Fruit fly (Drosophila melanogaster) whole organism, embryonic: ENCODE results near the gene CG14100.

Experiments
- Bgb ChIP-seq: fragments of 200-800 bp; sonication (Bioruptor generic); IDR thresholded peaks from 2 replicates; pipeline ENCODE4 v1.3.6; 2022; ENCODE audit warnings: missing biosample characterization, missing genetic modification characterization; ENCODE audit not compliant: partially characterized antibody
- CG10209 ChIP-seq: fragments of 200-800 bp; sonication (Bioruptor generic); optimal IDR thresholded peaks from 3 replicates; lab custom pipeline; 2017; ENCODE audit warnings: missing biosample characterization, mild to moderate bottlenecking, missing genetic modification characterization, missing genetic modification reagents
- CG10543 ChIP-seq: fragments of 200-800 bp; sonication (Bioruptor generic); optimal IDR thresholded peaks from 3 replicates; lab custom pipeline; 2017; ENCODE audit warnings: missing biosample characterization, mild to moderate bottlenecking, missing genetic modification characterization, moderate library complexity
- CG10565 ChIP-seq: fragments of 200-800 bp; sonication (Bioruptor generic); optimal IDR thresholded peaks from 3 replicates; lab custom pipeline; 2016; ENCODE audit warnings: missing biosample characterization, mild to moderate bottlenecking, missing genetic modification characterization
- CG12769 ChIP-seq: fragments of 200-800 bp; sonication (Bioruptor generic); optimal IDR thresholded peaks from 2 replicates; lab custom pipeline; 2019; ENCODE audit warnings: missing biosample characterization, mild to moderate bottlenecking, missing genetic modification characterization, moderate library complexity
- CG13894 ChIP-seq: fragments of 200-800 bp; sonication (Bioruptor generic); optimal IDR thresholded peaks from 3 replicates; lab custom pipeline; 2018; ENCODE audit warnings: missing biosample characterization, mild to moderate bottlenecking, missing genetic modification characterization, moderate library complexity
- CG14050 ChIP-seq: fragments of 200-800 bp; sonication (Bioruptor generic); IDR thresholded peaks from 3 replicates; pipeline ENCODE4 v1.3.6; 2022; ENCODE audit warnings: missing biosample characterization, missing genetic modification characterization
- CG1603 ChIP-seq: fragments of 200-800 bp; sonication (Bioruptor generic); optimal IDR thresholded peaks from 2 replicates; lab custom pipeline; 2019; ENCODE audit warnings: missing biosample characterization, mild to moderate bottlenecking, missing genetic modification characterization, moderate library complexity
- CG18599 ChIP-seq: fragments of 200-800 bp; sonication (Bioruptor generic); optimal IDR thresholded peaks from 3 replicates; lab custom pipeline; 2017; ENCODE audit warnings: missing biosample characterization, missing genetic modification characterization, mild to moderate bottlenecking, moderate library complexity, missing genetic modification reagents
- CG2199 ChIP-seq: fragments of 200-800 bp; sonication (Bioruptor generic); IDR thresholded peaks from 3 replicates; pipeline ENCODE4 v1.3.6; 2022; ENCODE audit warnings: missing biosample characterization, missing genetic modification characterization
- CG30020 ChIP-seq: fragments of 200-800 bp; optimal IDR thresholded peaks from 2 replicates; lab custom pipeline; 2019; ENCODE audit warnings: missing biosample characterization, mild to moderate bottlenecking, missing genetic modification characterization, moderate library complexity
- CG31224 ChIP-seq: fragments of 200-800 bp; sonication (Bioruptor generic); IDR thresholded peaks from 2 replicates; pipeline ENCODE4 v1.3.6; 2022; ENCODE audit warnings: missing biosample characterization, missing genetic modification characterization
- CG42726 ChIP-seq: fragments of 200-800 bp; sonication (Bioruptor generic); IDR thresholded peaks from 2 replicates; pipeline ENCODE4 v1.3.6; 2022; ENCODE audit warnings: missing biosample characterization, missing genetic modification characterization; ENCODE audit not compliant: partially characterized antibody
- CG6175 ChIP-seq: fragments of 200-800 bp; sonication (Bioruptor generic); IDR thresholded peaks from 3 replicates; pipeline ENCODE4 v1.3.6; 2022; ENCODE audit warnings: missing biosample characterization, missing genetic modification characterization
- CG6654 ChIP-seq: fragments of 200-800 bp; sonication (Bioruptor generic); optimal IDR thresholded peaks from 2 replicates; lab custom pipeline; 2017; ENCODE audit warnings: missing biosample characterization, mild to moderate bottlenecking, missing genetic modification characterization
- CG7357 ChIP-seq: fragments of 200-800 bp; sonication (Bioruptor generic); IDR thresholded peaks from 3 replicates; pipeline ENCODE4 v1.3.6; 2022; ENCODE audit warnings: missing biosample characterization, missing genetic modification characterization
- CG9609 ChIP-seq: fragments of 200-800 bp; sonication (Bioruptor generic); optimal IDR thresholded peaks from 3 replicates; lab custom pipeline; 2016; ENCODE audit warnings: missing biosample characterization, missing genetic modification characterization
- CTCF ChIP-seq: fragments of 200-800 bp; sonication (Bioruptor generic); optimal IDR thresholded peaks from 2 replicates; lab custom pipeline; 2017; ENCODE audit warnings: missing biosample characterization, mild to moderate bottlenecking, missing genetic modification characterization, moderate library complexity
- D ChIP-seq, 2 experiments: fragments of 200-800 bp in 1 of 2; fragments of >200 bp in 1 of 2; sonication (Bioruptor generic) in 1 of 2; optimal IDR thresholded peaks; 2 replicates in 1 of 2; 3 replicates in 1 of 2; lab custom pipeline; 2017; ENCODE audit warnings: mild to moderate bottlenecking in 1 of 2, missing biosample characterization in 1 of 2, missing genetic modification characterization in 1 of 2, missing genetic modification reagents in 1 of 2
- Dbx ChIP-seq: fragments of 200-800 bp; sonication (Bioruptor generic); IDR thresholded peaks from 3 replicates; pipeline ENCODE4 v1.3.6; 2022; ENCODE audit warnings: missing biosample characterization, missing genetic modification characterization
- Deaf1 ChIP-seq: fragments of 200-800 bp; optimal IDR thresholded peaks from 3 replicates; lab custom pipeline; 2019; ENCODE audit warnings: missing biosample characterization, mild to moderate bottlenecking, missing genetic modification characterization, moderate library complexity
- Dip2 ChIP-seq: fragments of 200-800 bp; sonication (Bioruptor generic); IDR thresholded peaks from 2 replicates; pipeline ENCODE4 v1.3.6; 2022; ENCODE audit warnings: missing biosample characterization, missing genetic modification characterization
- Ets65A ChIP-seq: fragments of 200-800 bp; sonication (Bioruptor generic); peaks from one replicate; lab custom pipeline; 2016; ENCODE audit warnings: missing biosample characterization, missing genetic modification characterization
- Fer3 ChIP-seq: fragments of 200-800 bp; sonication (Bioruptor generic); optimal IDR thresholded peaks from 2 replicates; lab custom pipeline; 2018; ENCODE audit warnings: missing biosample characterization, mild to moderate bottlenecking, missing genetic modification characterization, moderate library complexity
- Med ChIP-seq: fragments of 200-800 bp; sonication (Bioruptor generic); peaks from one replicate; lab custom pipeline; 2016; ENCODE audit warnings: missing biosample characterization, missing genetic modification characterization, mild to moderate bottlenecking, inconsistent platforms, moderate library complexity
- Nf-YB ChIP-seq: fragments of 200-800 bp; sonication (Bioruptor generic); optimal IDR thresholded peaks from 3 replicates; lab custom pipeline; 2019; ENCODE audit warnings: missing biosample characterization, mild to moderate bottlenecking, missing genetic modification characterization, moderate library complexity
- Sry-β ChIP-seq: fragments of 200-800 bp; sonication (Bioruptor generic); optimal IDR thresholded peaks from 2 replicates; lab custom pipeline; 2018; ENCODE audit warnings: missing biosample characterization, mild to moderate bottlenecking, missing genetic modification characterization, moderate library complexity
- abd-A ChIP-seq: fragments of 200-800 bp; sonication (Bioruptor generic); optimal IDR thresholded peaks from 3 replicates; lab custom pipeline; 2019; ENCODE audit warnings: missing biosample characterization, mild to moderate bottlenecking, missing genetic modification characterization, moderate library complexity
- amos ChIP-seq: fragments of 200-800 bp; sonication (Bioruptor generic); IDR thresholded peaks from 2 replicates; pipeline ENCODE4 v1.3.6; 2022; ENCODE audit warnings: missing biosample characterization, missing genetic modification characterization; ENCODE audit not compliant: partially characterized antibody
- chinmo ChIP-seq: fragments of 200-800 bp; sonication (Bioruptor generic); IDR thresholded peaks from 4 replicates; pipeline ENCODE4 v1.3.6; 2022; ENCODE audit warnings: missing biosample characterization, missing genetic modification characterization; ENCODE audit not compliant: partially characterized antibody
- gce ChIP-seq: fragments of 200-800 bp; sonication (Bioruptor generic); IDR thresholded peaks from 3 replicates; pipeline ENCODE4 v1.3.6; 2022; ENCODE audit warnings: missing biosample characterization, missing genetic modification characterization
- knrl ChIP-seq: fragments of 200-800 bp; sonication (Bioruptor generic); IDR thresholded peaks from 3 replicates; pipeline ENCODE4 v1.3.6; 2022; ENCODE audit warnings: missing biosample characterization, missing genetic modification characterization; ENCODE audit not compliant: partially characterized antibody
- odd ChIP-seq: fragments of 200-800 bp; sonication (Bioruptor generic); optimal IDR thresholded peaks from 2 replicates; lab custom pipeline; 2017; ENCODE audit warnings: missing biosample characterization, mild to moderate bottlenecking, missing genetic modification characterization
- so ChIP-seq: fragments of 200-800 bp; sonication (Bioruptor generic); IDR thresholded peaks from 3 replicates; pipeline ENCODE4 v1.3.6; 2022; ENCODE audit warnings: missing biosample characterization, missing genetic modification characterization
- stwl ChIP-seq: fragments of 200-800 bp; sonication (Bioruptor generic); optimal IDR thresholded peaks from 3 replicates; lab custom pipeline; 2018; ENCODE audit warnings: missing biosample characterization, mild to moderate bottlenecking, missing genetic modification characterization, moderate library complexity
- vvl ChIP-seq: fragments of 200-800 bp; sonication (Bioruptor generic); IDR thresholded peaks from 2 replicates; pipeline ENCODE4 v1.3.6; 2022; ENCODE audit warnings: missing biosample characterization, missing genetic modification characterization

CG14100 gene

DNA sequence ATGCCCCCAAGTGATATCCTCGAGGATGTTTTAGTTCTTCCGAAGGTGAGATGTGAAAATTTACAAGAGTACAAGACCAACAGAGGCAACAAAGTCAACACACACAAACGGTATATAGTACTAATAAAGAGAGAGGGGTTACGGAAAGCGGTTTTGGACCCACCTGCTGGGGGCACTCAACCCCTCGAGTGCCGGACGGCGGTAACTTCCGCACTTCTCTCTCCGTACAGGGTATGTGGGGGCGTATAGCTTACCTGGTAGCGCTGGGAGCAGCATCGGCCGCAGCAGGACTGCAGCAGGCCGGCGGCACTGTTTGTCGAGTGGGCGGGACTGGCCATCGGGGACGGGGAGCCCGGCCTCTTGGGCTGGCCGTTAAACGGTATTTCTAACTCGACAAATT is 20.9 kb downstream of the CG14100 start (continued):
- TF ChIP-seq CG7357 (GFP tag; lab: Robert Waterston, UW) (no peak), Fer3 (tag; lab: Kevin White, UChicago) (no peak), CG30020 (tag; lab: Kevin White, UChicago) (no peak), CG31224 (GFP tag; lab: Robert Waterston, UW) (no peak), CG18599 (GFP tag; lab: Kevin White, UChicago) (no peak), Med (GFP tag; lab: Kevin White, UChicago) (peak; percentile 50)

DNA sequence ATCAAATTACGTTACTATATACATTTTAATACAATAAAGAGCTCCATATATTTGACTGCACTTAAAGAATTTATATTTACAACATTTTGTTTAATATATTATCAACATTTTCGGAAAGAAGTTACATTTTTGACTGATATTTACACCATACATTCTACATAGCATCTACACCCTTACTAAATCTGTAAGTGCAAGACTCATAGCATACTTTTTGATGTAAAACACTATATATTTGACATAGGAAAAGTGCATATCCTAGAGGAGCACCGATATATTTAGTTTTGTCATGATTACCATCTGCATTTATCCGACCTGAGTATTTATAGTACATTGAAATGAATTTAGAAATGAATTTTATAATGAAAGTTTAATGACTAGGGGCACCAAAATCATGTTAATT is 21.3 kb downstream of the CG14100 start:
- TF ChIP-seq Sry-β (GFP tag; lab: Kevin White, UChicago) (no peak), stwl (tag; lab: Kevin White, UChicago) (peak; percentile 14), odd (GFP tag; lab: Kevin White, UChicago) (no peak), CG2199 (GFP tag; lab: Robert Waterston, UW) (peak; percentile 68; the same call in 1 of the 3 replicates), CG9609 (no peak), CTCF (GFP tag; lab: Kevin White, UChicago) (peak; percentile 69), knrl (peak; percentile 55), Bgb (GFP tag; lab: Robert Waterston, UW) (peak; percentile 54), Dip2 (GFP tag; lab: Robert Waterston, UW) (no peak), CG42726 (GFP tag; lab: Robert Waterston, UW) (0 out of 2 replicates have a peak, but pooled peaks have one; percentile 12), amos (GFP tag; lab: Robert Waterston, UW) (peak; percentile 60; the same call in 1 of the 2 replicates), CG1603 (tag; lab: Kevin White, UChicago) (peak; percentile 9), CG10209 (GFP tag; lab: Kevin White, UChicago) (no peak)

DNA sequence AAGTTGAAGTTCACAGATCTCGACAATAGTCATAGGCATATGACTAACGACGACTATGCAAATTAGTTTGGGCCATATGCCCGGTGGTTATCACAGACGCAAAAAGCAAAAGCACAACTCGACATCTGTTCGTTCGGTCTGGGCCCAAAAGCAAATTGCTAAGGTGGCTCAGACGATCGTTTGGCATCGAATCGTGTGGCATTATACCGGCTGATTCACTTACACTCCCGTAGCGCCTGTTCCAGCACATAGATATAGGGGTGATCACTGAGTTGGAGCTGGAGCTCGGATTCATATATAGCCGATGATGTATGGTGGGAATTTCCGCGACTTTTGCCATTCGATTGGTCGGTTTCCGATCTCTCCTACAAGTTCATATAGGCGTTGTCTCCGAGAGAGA is 24.2 kb downstream of the CG14100 start:
- TF ChIP-seq vvl (GFP tag; lab: Robert Waterston, UW) (peak; percentile 68), Nf-YB (peak; percentile 11), CG13894 (peak; percentile 100), D (optimal IDR thresholded peaks at IDR 0.05; lab: Kevin White, UChicago) (peak; percentile 20), D (GFP tag; optimal IDR thresholded peaks at IDR 0.05; lab: Kevin White, UChicago) (no peak), Ets65A (GFP tag; lab: Kevin White, UChicago) (peak; percentile 53), CG6175 (0 out of 3 replicates have a peak, but pooled peaks have one; percentile 34), Dbx (GFP tag; lab: Robert Waterston, UW) (0 out of 3 replicates have a peak, but pooled peaks have one; percentile 37), chinmo (GFP tag; lab: Robert Waterston, UW) (peak; percentile 69; the same call in 1 of the 4 replicates), CG14050 (GFP tag; lab: Robert Waterston, UW) (no peak), gce (GFP tag; lab: Robert Waterston, UW) (no peak), CG6654 (GFP tag; lab: Kevin White, UChicago) (no peak), CG10543 (GFP tag; lab: Kevin White, UChicago) (peak; percentile 3), Med (GFP tag; lab: Kevin White, UChicago) (peak; percentile 48), CG12769 (tag; lab: Kevin White, UChicago) (peak; percentile 75), so (GFP tag; lab: Robert Waterston, UW) (peak; percentile 24; the same call in 1 of the 3 replicates), CG10565 (GFP tag; lab: Kevin White, UChicago) (no peak), CG2199 (GFP tag; lab: Robert Waterston, UW) (peak; percentile 71; the same call in 1 of the 3 replicates), Deaf1 (tag; lab: Kevin White, UChicago) (peak; percentile 16), abd-A (tag; lab: Kevin White, UChicago) (peak; percentile 31)
